Worm (Caenorhabditis elegans) whole organism, L3 larva: ENCODE results near the gene rpl-37.

Source experiments
- aly-2 ChIP-seq: fragments of 150-350 bp; optimal IDR thresholded peaks from 2 replicates; lab custom pipeline; 2014; ENCODE audit warnings: missing biosample characterization, missing genetic modification characterization
- daf-12 ChIP-seq: fragments of 150-350 bp; optimal IDR thresholded peaks from 2 replicates; lab custom pipeline; 2014; ENCODE audit warnings: missing biosample characterization, missing genetic modification reagents, missing genetic modification characterization
- egl-5 ChIP-seq: fragments of 150-350 bp; optimal IDR thresholded peaks from 2 replicates; lab custom pipeline; 2017; ENCODE audit warnings: missing biosample characterization, missing genetic modification reagents, missing genetic modification characterization, inconsistent platforms
- lin-39 ChIP-seq: fragments of 150-350 bp; optimal IDR thresholded peaks from 2 replicates; lab custom pipeline; 2018; ENCODE audit warnings: missing biosample characterization, missing genetic modification reagents, missing genetic modification characterization
- skn-1 ChIP-seq: fragments of 150-350 bp; optimal IDR thresholded peaks from 2 replicates; lab custom pipeline; 2014; ENCODE audit warnings: missing biosample characterization, missing genetic modification characterization

ce11 chrIII:3486055-3486454 lies 42.4 kb upstream of the rpl-37 start:
- TF ChIP-seq skn-1 (tag; lab: Kevin White, UChicago), result no peak
- TF ChIP-seq egl-5 (tag; lab: Kevin White, UChicago), result no peak
- no peak for TF ChIP-seq lin-39
- no peak for TF ChIP-seq aly-2 (tag; lab: Kevin White, UChicago)
- TF ChIP-seq daf-12, result no peak
